Worm (Caenorhabditis elegans) whole organism, mixed stage, embryonic: Measurements from ENCODE around the gene set-14.

Experiments
- M03D4.4 ChIP-seq: sonication (generic microtip); optimal IDR thresholded peaks from 2 replicates; lab custom pipeline; 2017; ENCODE audit warnings: mild to moderate bottlenecking, missing genetic modification characterization, missing compliant biosample characterization
- bed-3 ChIP-seq: fragments of 200-800 bp; sonication (Bioruptor generic); optimal IDR thresholded peaks from 3 replicates; lab custom pipeline; 2018; ENCODE audit warnings: mild to moderate bottlenecking, missing genetic modification characterization, moderate library complexity, missing compliant biosample characterization
- ceh-39 ChIP-seq: fragments of 150-350 bp; optimal IDR thresholded peaks from 2 replicates; lab custom pipeline; 2014; ENCODE audit warnings: missing biosample characterization, missing genetic modification characterization
- ceh-83 ChIP-seq: fragments of 200-800 bp; sonication (Bioruptor generic); optimal IDR thresholded peaks from 2 replicates; lab custom pipeline; 2018; ENCODE audit warnings: mild to moderate bottlenecking, missing genetic modification characterization, missing compliant biosample characterization
- hlh-1 ChIP-seq: fragments of 150-350 bp; optimal IDR thresholded peaks from 2 replicates; lab custom pipeline; 2014; ENCODE audit warnings: missing biosample characterization, missing genetic modification reagents, missing genetic modification characterization
- mep-1 ChIP-seq: fragments of 150-350 bp; optimal IDR thresholded peaks from 2 replicates; lab custom pipeline; 2017; ENCODE audit warnings: missing biosample characterization, missing genetic modification reagents, missing genetic modification characterization, inconsistent platforms
- nhr-12 ChIP-seq: fragments of 150-350 bp; optimal IDR thresholded peaks from 2 replicates; lab custom pipeline; 2014; ENCODE audit warnings: missing biosample characterization, missing genetic modification characterization
- nhr-237 ChIP-seq: fragments of 150-350 bp; optimal IDR thresholded peaks from 2 replicates; lab custom pipeline; 2014; ENCODE audit warnings: missing biosample characterization, missing genetic modification characterization
- snpc-4 ChIP-seq: fragments of 150-350 bp; optimal IDR thresholded peaks from 2 replicates; lab custom pipeline; 2014; ENCODE audit warnings: missing biosample characterization, missing genetic modification characterization
- unc-39 ChIP-seq: fragments of 150-350 bp; optimal IDR thresholded peaks from 2 replicates; lab custom pipeline; 2014; ENCODE audit warnings: missing biosample characterization, missing genetic modification characterization

DNA sequence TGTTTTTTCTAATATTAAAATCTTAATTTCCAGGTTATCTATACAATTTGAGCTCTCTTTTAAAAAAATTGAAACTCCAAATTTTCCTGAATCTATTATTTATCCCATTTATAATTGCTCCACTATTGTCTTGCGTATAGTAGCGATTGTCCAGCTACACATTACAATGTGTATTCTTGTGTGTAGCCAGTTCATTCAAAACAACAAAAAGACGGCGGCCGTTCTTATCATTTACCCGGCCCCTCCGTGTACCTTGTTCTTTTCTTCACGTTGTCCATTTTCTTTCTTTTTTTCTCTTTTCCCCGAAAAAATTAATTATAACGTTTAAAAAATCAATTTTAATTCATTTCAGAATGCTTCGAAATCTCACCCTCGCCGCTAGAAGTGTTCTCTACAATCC is 24.6 kb upstream of the set-14 start, which contains the start of gene ech-4:
- TF ChIP-seq ceh-39 (no peak), mep-1 (tag; lab: Kevin White, UChicago) (no peak), hlh-1 (no peak), unc-39 (no peak), bed-3 (GFP tag; lab: Kevin White, UChicago) (no peak), ceh-83 (GFP tag; lab: Kevin White, UChicago) (no peak), M03D4.4 (no peak), nhr-12 (tag; lab: Kevin White, UChicago) (no peak), nhr-237 (tag; lab: Kevin White, UChicago) (no peak), snpc-4 (tag; lab: Kevin White, UChicago) (no peak)
